Fruit fly (Drosophila melanogaster) whole organism, embryonic: ENCODE data around the gene CG14153.
A peak's percentile ranks its signal among the peaks of the same experiment; 100 is the strongest.

Experiments
- CG10147 ChIP-seq: fragments of 200-800 bp; sonication (Bioruptor generic); optimal IDR thresholded peaks from 2 replicates; lab custom pipeline; 2019; ENCODE audit warnings: missing biosample characterization, mild to moderate bottlenecking, missing genetic modification characterization, moderate library complexity
- CG1024 ChIP-seq: fragments of 200-800 bp; sonication (Bioruptor generic); IDR thresholded peaks from 2 replicates; pipeline ENCODE4 v1.3.6; 2022; ENCODE audit warnings: missing biosample characterization, missing genetic modification characterization
- CG12219 ChIP-seq: fragments of 200-800 bp; sonication (Bioruptor generic); optimal IDR thresholded peaks from 3 replicates; lab custom pipeline; 2018; ENCODE audit warnings: missing biosample characterization, mild to moderate bottlenecking, missing genetic modification characterization
- CG12942 ChIP-seq: fragments of 200-800 bp; sonication (Bioruptor generic); optimal IDR thresholded peaks from 3 replicates; lab custom pipeline; 2016; ENCODE audit warnings: missing biosample characterization, missing genetic modification characterization
- CG13424 ChIP-seq: fragments of 200-800 bp; sonication (Bioruptor generic); optimal IDR thresholded peaks from 2 replicates; lab custom pipeline; 2019; ENCODE audit warnings: missing biosample characterization, mild to moderate bottlenecking, missing genetic modification characterization, moderate library complexity
- CG13775 ChIP-seq: fragments of 200-800 bp; sonication (Bioruptor generic); optimal IDR thresholded peaks from 3 replicates; lab custom pipeline; 2017; ENCODE audit warnings: missing biosample characterization, mild to moderate bottlenecking, missing genetic modification characterization
- CG30020 ChIP-seq: fragments of 200-800 bp; optimal IDR thresholded peaks from 2 replicates; lab custom pipeline; 2019; ENCODE audit warnings: missing biosample characterization, mild to moderate bottlenecking, missing genetic modification characterization, moderate library complexity
- CG3407 ChIP-seq: fragments of 200-800 bp; sonication (Bioruptor generic); optimal IDR thresholded peaks from 2 replicates; lab custom pipeline; 2018; ENCODE audit warnings: missing biosample characterization, mild to moderate bottlenecking, missing genetic modification characterization
- CG34224 ChIP-seq: fragments of 200-800 bp; sonication (Bioruptor generic); IDR thresholded peaks from 3 replicates; pipeline ENCODE4 v1.3.6; 2022; ENCODE audit warnings: missing biosample characterization, missing genetic modification characterization; ENCODE audit not compliant: partially characterized antibody
- CG3995 ChIP-seq: fragments of 200-800 bp; sonication (Bioruptor generic); optimal IDR thresholded peaks from 3 replicates; lab custom pipeline; 2016; ENCODE audit warnings: missing biosample characterization, missing genetic modification characterization
- CG43689 ChIP-seq: fragments of 200-800 bp; sonication (Bioruptor generic); IDR thresholded peaks from 2 replicates; pipeline ENCODE4 v1.3.6; 2022; ENCODE audit warnings: missing biosample characterization, missing genetic modification characterization
- CG4424 ChIP-seq: fragments of 200-800 bp; sonication (Bioruptor generic); optimal IDR thresholded peaks from 3 replicates; lab custom pipeline; 2016; ENCODE audit warnings: missing biosample characterization, missing genetic modification characterization
- CG6272 ChIP-seq: fragments of 200-800 bp; sonication (Bioruptor generic); IDR thresholded peaks from 2 replicates; pipeline ENCODE4 v1.3.6; 2022; ENCODE audit warnings: missing biosample characterization, missing genetic modification characterization
- CG6813 ChIP-seq: fragments of 200-800 bp; sonication (Bioruptor generic); optimal IDR thresholded peaks from 2 replicates; lab custom pipeline; 2017; ENCODE audit warnings: missing biosample characterization, missing genetic modification characterization, mild to moderate bottlenecking, moderate library complexity, missing genetic modification reagents
- CG7928 ChIP-seq: fragments of 200-800 bp; sonication (Bioruptor generic); optimal IDR thresholded peaks from 2 replicates; lab custom pipeline; 2017; ENCODE audit warnings: missing biosample characterization, mild to moderate bottlenecking, missing genetic modification characterization
- CTCF ChIP-seq: fragments of 200-800 bp; sonication (Bioruptor generic); optimal IDR thresholded peaks from 2 replicates; lab custom pipeline; 2017; ENCODE audit warnings: missing biosample characterization, mild to moderate bottlenecking, missing genetic modification characterization, moderate library complexity
- Deaf1 ChIP-seq: fragments of 200-800 bp; optimal IDR thresholded peaks from 3 replicates; lab custom pipeline; 2019; ENCODE audit warnings: missing biosample characterization, mild to moderate bottlenecking, missing genetic modification characterization, moderate library complexity
- Hsf ChIP-seq: fragments of 200-800 bp; sonication (Bioruptor generic); optimal IDR thresholded peaks from 3 replicates; lab custom pipeline; 2016; ENCODE audit warnings: missing biosample characterization, missing genetic modification characterization
- Jarid2 ChIP-seq: fragments of 200-800 bp; sonication (Bioruptor generic); optimal IDR thresholded peaks from 3 replicates; lab custom pipeline; 2017; ENCODE audit warnings: mild to moderate bottlenecking, missing biosample characterization, missing genetic modification reagents, missing genetic modification characterization
- Mes4 ChIP-seq: fragments of 200-800 bp; sonication (Bioruptor generic); optimal IDR thresholded peaks from 2 replicates; lab custom pipeline; 2016; ENCODE audit warnings: missing biosample characterization, missing genetic modification characterization
- Nf-YC ChIP-seq: fragments of 200-800 bp; optimal IDR thresholded peaks from 3 replicates; lab custom pipeline; 2019; ENCODE audit warnings: missing biosample characterization, mild to moderate bottlenecking, missing genetic modification characterization, moderate library complexity
- NfI ChIP-seq: fragments of 200-800 bp; sonication (Bioruptor generic); optimal IDR thresholded peaks from 3 replicates; lab custom pipeline; 2018; ENCODE audit warnings: missing biosample characterization, mild to moderate bottlenecking, missing genetic modification characterization, moderate library complexity
- Side ChIP-seq: fragments of 200-800 bp; sonication (Bioruptor generic); optimal IDR thresholded peaks from 2 replicates; lab custom pipeline; 2016; ENCODE audit warnings: missing biosample characterization, missing genetic modification characterization
- Sry-δ ChIP-seq: fragments of 200-800 bp; sonication (Bioruptor generic); optimal IDR thresholded peaks from 2 replicates; lab custom pipeline; 2016; ENCODE audit warnings: missing biosample characterization, missing genetic modification characterization
- Taf1 ChIP-seq: fragments of 200-800 bp; sonication (Bioruptor generic); IDR thresholded peaks from 2 replicates; pipeline ENCODE4 v1.3.6; 2022; ENCODE audit warnings: missing biosample characterization, missing genetic modification characterization
- ab ChIP-seq: fragments of 200-800 bp; sonication (Bioruptor generic); optimal IDR thresholded peaks from 2 replicates; lab custom pipeline; 2016; ENCODE audit warnings: missing biosample characterization, missing genetic modification characterization
- ac ChIP-seq: fragments of 200-800 bp; sonication (Bioruptor generic); optimal IDR thresholded peaks from 3 replicates; lab custom pipeline; 2017; ENCODE audit warnings: missing biosample characterization, mild to moderate bottlenecking, missing genetic modification characterization
- ase ChIP-seq: fragments of 200-800 bp; sonication (Bioruptor generic); IDR thresholded peaks from 3 replicates; pipeline ENCODE4 v1.3.6; 2022; ENCODE audit warnings: missing biosample characterization, missing genetic modification characterization
- cwo ChIP-seq: fragments of 200-800 bp; sonication (Bioruptor generic); optimal IDR thresholded peaks from 3 replicates; lab custom pipeline; 2017; ENCODE audit warnings: missing biosample characterization, missing genetic modification characterization, mild to moderate bottlenecking, moderate library complexity, missing genetic modification reagents
- fd64A ChIP-seq: fragments of 200-800 bp; sonication (Bioruptor generic); optimal IDR thresholded peaks from 3 replicates; lab custom pipeline; 2018; ENCODE audit warnings: missing biosample characterization, mild to moderate bottlenecking, missing genetic modification characterization
- fd96Cb ChIP-seq: fragments of 200-800 bp; sonication (Bioruptor generic); optimal IDR thresholded peaks from 2 replicates; lab custom pipeline; 2018; ENCODE audit warnings: missing biosample characterization, mild to moderate bottlenecking, missing genetic modification characterization, moderate library complexity
- fru ChIP-seq: fragments of >200 bp; optimal IDR thresholded peaks from 2 replicates; lab custom pipeline; 2017
- gfzf ChIP-seq: fragments of 200-800 bp; sonication (Bioruptor generic); optimal IDR thresholded peaks from 2 replicates; lab custom pipeline; 2016; ENCODE audit warnings: missing biosample characterization, mild to moderate bottlenecking, missing genetic modification characterization, moderate library complexity
- hbn ChIP-seq: fragments of 200-800 bp; sonication (Bioruptor generic); IDR thresholded peaks from 2 replicates; pipeline ENCODE4 v1.3.6; 2022; ENCODE audit warnings: missing biosample characterization, missing genetic modification characterization; ENCODE audit not compliant: partially characterized antibody
- hth ChIP-seq: fragments of >200 bp; optimal IDR thresholded peaks from 2 replicates; lab custom pipeline; 2017; ENCODE audit warnings: inconsistent platforms
- insv ChIP-seq, 2 experiments: fragments of 200-800 bp; sonication (Bioruptor generic); optimal IDR thresholded peaks; 3 replicates each; lab custom pipeline; 2016 to 2018; ENCODE audit warnings: missing biosample characterization in 2 of 2, missing genetic modification characterization in 2 of 2
- lbe ChIP-seq: fragments of 200-800 bp; sonication (Bioruptor generic); optimal IDR thresholded peaks from 2 replicates; lab custom pipeline; 2016; ENCODE audit warnings: missing biosample characterization, mild to moderate bottlenecking, missing genetic modification characterization
- mld ChIP-seq: fragments of 200-800 bp; sonication (Bioruptor generic); IDR thresholded peaks from 3 replicates; pipeline ENCODE4 v1.3.6; 2022; ENCODE audit warnings: missing biosample characterization, missing genetic modification characterization; ENCODE audit not compliant: partially characterized antibody
- nau ChIP-seq: fragments of 200-800 bp; sonication (Bioruptor generic); optimal IDR thresholded peaks from 3 replicates; lab custom pipeline; 2017; ENCODE audit warnings: missing biosample characterization, mild to moderate bottlenecking, missing genetic modification characterization, missing genetic modification reagents
- nerfin-2 ChIP-seq: fragments of 200-800 bp; sonication (Bioruptor generic); IDR thresholded peaks from 2 replicates; pipeline ENCODE4 v1.3.6; 2022; ENCODE audit warnings: missing biosample characterization, missing genetic modification characterization; ENCODE audit not compliant: partially characterized antibody
- pan ChIP-seq, 4 experiments: fragments of >200 bp in 3 of 4; fragments of 200-800 bp in 1 of 4; sonication (Bioruptor generic) in 1 of 4; optimal IDR thresholded peaks in 3 of 4; IDR thresholded peaks in 1 of 4; 2 replicates each; pipeline versions ENCODE4 v1.3.6 to Lab custom; 2017 to 2022; ENCODE audit warnings: missing biosample characterization in 2 of 4, missing genetic modification characterization in 2 of 4, mixed read lengths in 1 of 4
- ranshi ChIP-seq: fragments of 200-800 bp; sonication (Bioruptor generic); IDR thresholded peaks from 2 replicates; pipeline ENCODE4 v1.3.6; 2022; ENCODE audit warnings: missing biosample characterization, missing genetic modification characterization
- salm ChIP-seq: fragments of 200-800 bp; sonication (Bioruptor generic); optimal IDR thresholded peaks from 2 replicates; lab custom pipeline; 2018; ENCODE audit warnings: missing biosample characterization, mild to moderate bottlenecking, missing genetic modification characterization
- sens ChIP-seq: fragments of 200-800 bp; sonication (Bioruptor generic); peaks from one replicate; lab custom pipeline; 2016; ENCODE audit warnings: missing biosample characterization, missing genetic modification characterization
- sima ChIP-seq: fragments of 200-800 bp; sonication (Bioruptor generic); optimal IDR thresholded peaks from 2 replicates; lab custom pipeline; 2016; ENCODE audit warnings: missing biosample characterization, missing genetic modification characterization
- tgo ChIP-seq: fragments of 200-800 bp; sonication (Bioruptor generic); IDR thresholded peaks from 3 replicates; pipeline ENCODE4 v1.3.6; 2022; ENCODE audit warnings: missing biosample characterization, missing genetic modification characterization
- tio ChIP-seq: fragments of 200-800 bp; sonication (Bioruptor generic); optimal IDR thresholded peaks from 2 replicates; lab custom pipeline; 2017; ENCODE audit warnings: missing biosample characterization, missing genetic modification characterization, inconsistent platforms
- twi ChIP-seq: fragments of 200-800 bp; optimal IDR thresholded peaks from 2 replicates; lab custom pipeline; 2019; ENCODE audit warnings: missing biosample characterization, mild to moderate bottlenecking, missing genetic modification characterization, moderate library complexity
- vfl ChIP-seq: fragments of 200-800 bp; sonication (Bioruptor generic); optimal IDR thresholded peaks from 2 replicates; lab custom pipeline; 2016; ENCODE audit warnings: missing biosample characterization, missing genetic modification characterization

The CG14153 gene

DNA sequence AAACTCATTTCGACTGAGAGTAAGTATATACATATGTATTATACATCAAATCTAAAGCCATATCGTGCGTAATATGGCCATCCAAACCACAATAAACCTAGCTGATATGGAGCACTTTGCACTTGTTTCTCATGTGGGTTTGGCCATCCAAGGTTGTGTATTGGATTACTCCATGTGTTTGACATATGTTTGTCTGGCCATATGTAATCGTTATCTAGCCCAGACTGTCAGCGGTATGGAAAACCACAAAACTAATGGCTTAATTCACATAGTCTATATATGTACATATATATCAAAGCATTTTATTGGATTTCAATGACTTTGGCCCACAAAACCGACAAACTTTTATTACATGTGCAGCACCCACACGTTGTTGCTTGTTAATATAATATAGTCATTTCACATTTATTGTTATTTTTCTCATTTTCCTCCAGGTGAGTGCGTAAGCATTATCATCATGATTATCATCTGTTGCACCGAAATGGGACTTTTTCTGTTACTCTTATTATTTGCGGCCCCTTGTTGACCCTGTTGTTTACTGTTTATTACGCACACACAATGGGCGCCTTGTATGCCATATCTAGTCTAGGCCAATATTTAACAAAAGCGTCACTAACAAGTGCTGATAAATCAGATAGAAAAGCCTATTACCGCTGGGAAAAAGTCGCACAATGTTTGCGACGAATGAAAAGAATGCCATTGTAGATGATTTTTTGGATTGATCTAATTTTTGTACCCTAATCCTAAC lies 13.3 kb downstream of the CG14153 start (continued):
- TF ChIP-seq sima (GFP tag; lab: Kevin White, UChicago) (peak; percentile 19), Hsf (GFP tag; lab: Kevin White, UChicago) (peak; percentile 22), Deaf1 (tag; lab: Kevin White, UChicago) (no peak), CG12942 (peak; percentile 62), CG34224 (no peak), fd96Cb (tag; lab: Kevin White, UChicago) (peak; percentile 39), CG30020 (tag; lab: Kevin White, UChicago) (no peak), CG12219 (GFP tag; lab: Kevin White, UChicago) (peak; percentile 56), pan (optimal IDR thresholded peaks at IDR 0.05; lab: Kevin White, UChicago) (no peak), pan (GFP tag; optimal IDR thresholded peaks at IDR 0.05 in 1 of 2, IDR thresholded peaks at IDR 0.05 in 1 of 2) (peak in 1 of 2 experiments; percentile 62), hth (lab: Kevin White, UChicago) (no peak), ranshi (GFP tag; lab: Robert Waterston, UW) (peak; percentile 60; the same call in 1 of the 2 replicates), tio (GFP tag; lab: Kevin White, UChicago) (peak; percentile 55), fru (lab: Kevin White, UChicago) (no peak), fd64A (GFP tag; lab: Kevin White, UChicago) (peak; percentile 85), Mes4 (GFP tag; lab: Kevin White, UChicago) (peak; percentile 70), Sry-δ (GFP tag; lab: Kevin White, UChicago) (peak; percentile 34), CG43689 (GFP tag; lab: Robert Waterston, UW) (no peak), ac (GFP tag; lab: Kevin White, UChicago) (peak; percentile 46), insv (GFP tag; optimal IDR thresholded peaks at IDR 0.05; lab: Kevin White, UChicago) (no peak), ab (GFP tag; lab: Kevin White, UChicago) (no peak), tgo (peak; percentile 29; the same call in 1 of the 3 replicates), CG3407 (peak; percentile 80), sens (GFP tag; lab: Kevin White, UChicago) (peak; percentile 95), CG1024 (peak; percentile 22; the same call in 1 of the 2 replicates), CG7928 (GFP tag; lab: Kevin White, UChicago) (no peak), gfzf (GFP tag; lab: Kevin White, UChicago) (no peak), NfI (GFP tag; lab: Kevin White, UChicago) (peak; percentile 48), Side (GFP tag; lab: Kevin White, UChicago) (peak; percentile 67), cwo (GFP tag; lab: Kevin White, UChicago) (peak; percentile 58), CG4424 (GFP tag; lab: Kevin White, UChicago) (peak; percentile 60), Jarid2 (GFP tag; lab: Kevin White, UChicago) (peak; percentile 59), salm (peak; percentile 70), Nf-YC (peak; percentile 7), CG13775 (GFP tag; lab: Kevin White, UChicago) (peak; percentile 13), CG13424 (peak; percentile 49), lbe (no peak), nerfin-2 (GFP tag; lab: Robert Waterston, UW) (no peak), ase (GFP tag; lab: Robert Waterston, UW) (no peak), vfl (GFP tag; lab: Kevin White, UChicago) (peak; percentile 37), hbn (GFP tag; lab: Robert Waterston, UW) (no peak), CG6272 (GFP tag; lab: Robert Waterston, UW) (no peak), CG6813 (GFP tag; lab: Kevin White, UChicago) (peak; percentile 77), CG10147 (GFP tag; lab: Kevin White, UChicago) (peak; percentile 50), twi (tag; lab: Kevin White, UChicago) (peak; percentile 97), mld (GFP tag; lab: Robert Waterston, UW) (no peak), CTCF (peak; percentile 14), nau (GFP tag; lab: Kevin White, UChicago) (peak; percentile 86), Taf1 (no peak), CG3995 (GFP tag; lab: Kevin White, UChicago) (peak; percentile 1)
